Worm (Caenorhabditis elegans): ENCODE measurements around the gene R09E10.13.

Gene R09E10.13

DNA sequence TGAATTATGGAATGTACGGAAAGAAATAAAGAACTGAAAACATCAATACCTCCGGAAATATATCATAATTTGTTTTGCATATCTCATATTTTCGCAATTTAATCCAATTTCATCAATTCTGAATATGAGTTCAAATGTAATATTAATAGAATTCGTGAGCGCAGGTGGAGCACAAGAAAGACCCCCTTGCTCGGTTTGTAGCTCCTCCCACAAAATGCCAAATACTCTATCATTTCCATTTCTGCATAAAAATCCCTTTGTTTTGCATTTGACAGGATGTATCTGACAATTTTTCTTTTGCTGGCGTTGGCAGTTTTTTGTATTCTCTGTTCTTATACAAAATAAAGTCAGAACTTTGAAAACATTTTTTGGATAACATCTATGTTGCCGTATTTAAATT lies 19.9 kb downstream of the R09E10.13 start:
- TF ChIP-seq rnt-1 (tag; optimal IDR thresholded peaks at IDR 0.05) (no peak), pros-1 (tag; optimal IDR thresholded peaks at IDR 0.05) (no peak), ceh-31 (tag; optimal IDR thresholded peaks at IDR 0.05) (no peak), K02D7.2 (tag; optimal IDR thresholded peaks at IDR 0.05) (no peak), hlh-15 (tag; optimal IDR thresholded peaks at IDR 0.05) (no peak), madf-2 (tag; optimal IDR thresholded peaks at IDR 0.05) (no peak), unc-3 (GFP tag; conservative IDR thresholded peaks at IDR 0.05) (no peak), unc-3 (tag; optimal IDR thresholded peaks at IDR 0.05) (no peak), ceh-18 (tag; optimal IDR thresholded peaks at IDR 0.05) (no peak), ceh-24 (tag; optimal IDR thresholded peaks at IDR 0.05) (no peak), unc-42 (tag; optimal IDR thresholded peaks at IDR 0.05) (no peak)

DNA sequence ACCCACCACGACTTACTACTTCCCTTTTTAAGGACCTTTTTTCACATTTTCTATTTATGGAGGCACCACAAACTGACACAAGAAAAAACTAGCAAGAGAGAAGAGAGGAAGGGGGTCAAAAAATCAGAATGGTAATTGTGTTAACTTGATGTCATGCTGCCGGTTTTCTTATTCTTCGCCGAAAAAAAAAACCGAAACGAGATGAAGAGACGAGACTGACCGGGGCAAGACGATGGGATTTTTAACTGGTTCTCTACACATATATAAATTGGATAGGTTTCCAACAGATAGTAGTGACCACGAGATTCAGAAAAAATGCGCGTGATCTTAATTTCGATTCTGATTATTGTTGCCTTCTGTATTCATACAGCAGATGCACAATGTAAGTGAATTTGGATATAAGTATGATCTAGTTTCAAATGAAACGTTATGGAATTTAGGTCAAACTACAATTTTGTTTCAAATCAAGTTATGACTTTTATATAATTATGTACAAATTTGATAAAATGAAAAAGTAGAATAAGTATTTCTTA lies 21.1 kb downstream of the R09E10.13 start, which contains the start of gene Y43C5A.3:
TSS of gene Y43C5A.3 (plus strand) at position 256 of the 533 bp plus-strand sequence.
- TF ChIP-seq nhr-11 (tag; optimal IDR thresholded peaks at IDR 0.05) (no peak), ttx-3 (tag; optimal IDR thresholded peaks at IDR 0.05) (no peak), unc-55 (GFP tag; optimal IDR thresholded peaks at IDR 0.05) (no peak), zip-5 (tag; optimal IDR thresholded peaks at IDR 0.05) (no peak)

DNA sequence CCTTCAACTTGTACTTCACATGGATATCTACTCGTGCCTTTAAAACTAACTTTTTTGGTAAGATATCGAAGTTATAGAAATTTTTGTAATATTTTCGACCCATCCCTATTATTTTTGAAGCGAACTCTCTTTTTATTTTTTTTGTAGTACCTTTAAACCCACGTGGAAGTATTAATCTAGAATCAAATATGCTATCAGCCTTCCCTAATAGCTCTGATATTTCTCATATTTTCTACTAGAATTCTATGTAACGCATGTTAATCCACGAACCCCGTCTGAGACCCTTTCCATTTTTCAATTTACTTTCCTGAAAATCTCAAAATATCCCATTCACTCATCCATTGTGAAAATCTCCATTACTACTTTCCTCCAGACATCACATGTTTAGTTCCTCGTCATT lies 21.6 kb downstream of the R09E10.13 start:
- TF ChIP-seq pat-9 (tag; optimal IDR thresholded peaks at IDR 0.05) (no peak), sox-4 (tag; optimal IDR thresholded peaks at IDR 0.05) (no peak), dmd-4 (tag; optimal IDR thresholded peaks at IDR 0.05; ENCODE audit: borderline replicate concordance) (no peak), hlh-8 (tag; optimal IDR thresholded peaks at IDR 0.05) (no peak), F13H6.1 (tag; optimal IDR thresholded peaks at IDR 0.05) (no peak), eyg-1 (tag; optimal IDR thresholded peaks at IDR 0.05) (no peak), ceh-18 (tag; optimal IDR thresholded peaks at IDR 0.05) (no peak), ceh-6 (GFP tag; optimal IDR thresholded peaks at IDR 0.05) (no peak), sox-2 (GFP tag; IDR thresholded peaks at IDR 0.05) (no peak), T23F11.4 (GFP tag; optimal IDR thresholded peaks at IDR 0.05) (no peak), ceh-24 (tag; optimal IDR thresholded peaks at IDR 0.05) (no peak), tbx-2 (tag; optimal IDR thresholded peaks at IDR 0.05) (no peak), ets-4 (tag; optimal IDR thresholded peaks at IDR 0.05) (no peak)

DNA sequence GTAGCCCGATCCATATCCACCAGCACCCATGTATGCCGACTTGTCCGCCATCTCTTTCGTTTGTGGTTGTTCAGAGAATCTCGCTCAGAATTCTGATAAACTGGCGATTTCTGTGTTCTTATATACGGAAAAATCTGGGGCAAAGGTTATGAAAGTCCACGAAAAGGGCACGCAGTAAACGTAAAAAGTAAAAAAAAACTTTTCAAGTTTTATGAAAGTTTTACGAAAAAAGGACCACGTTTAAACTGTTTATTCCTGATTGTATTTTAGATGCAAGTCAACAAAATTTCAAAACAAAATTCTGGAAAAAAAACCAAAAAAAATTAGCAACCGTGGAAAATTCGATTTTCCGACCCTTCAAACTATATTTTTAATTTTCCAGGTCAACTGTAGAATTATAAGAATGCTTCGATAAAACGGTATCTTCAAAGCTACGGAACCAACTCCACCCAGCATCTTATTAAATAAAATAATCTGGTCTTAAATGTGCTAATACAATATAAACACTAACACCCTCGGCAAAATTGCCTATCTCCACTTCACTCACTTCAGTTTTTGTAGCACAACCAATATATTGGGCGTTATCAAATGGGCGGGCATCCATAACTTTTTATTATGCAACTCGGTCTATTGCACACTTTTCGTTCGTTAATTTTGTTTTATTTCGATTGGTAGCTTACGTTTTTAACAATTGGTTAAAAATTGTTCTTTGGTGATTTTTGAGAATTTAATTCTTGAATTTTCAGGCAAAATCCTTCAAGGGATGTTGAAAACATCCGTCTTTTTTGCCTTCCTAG lies 25.6 kb downstream of the R09E10.13 start, which contains the start of the genes nspd-7 and Y43C5A.2:
TSS of gene nspd-7 (minus strand) at position 51 of the 797 bp plus-strand sequence.
TSS of gene Y43C5A.2 (plus strand) at position 747 of the 797 bp plus-strand sequence.
- TF ChIP-seq tbx-7 (tag; optimal IDR thresholded peaks at IDR 0.05) (no peak), hlh-15 (tag; optimal IDR thresholded peaks at IDR 0.05) (no peak), mec-3 (tag; optimal IDR thresholded peaks at IDR 0.05; ENCODE audit: borderline replicate concordance) (no peak), lin-11 (tag; optimal IDR thresholded peaks at IDR 0.05) (no peak), pat-9 (tag; optimal IDR thresholded peaks at IDR 0.05) (no peak), nhr-11 (tag; optimal IDR thresholded peaks at IDR 0.05) (no peak), dve-1 (tag; optimal IDR thresholded peaks at IDR 0.05) (no peak)

- TF ChIP-seq rnt-1 (tag; optimal IDR thresholded peaks at IDR 0.05) (peak; percentile 44), sox-2 (GFP tag; IDR thresholded peaks at IDR 0.05) (no peak)
Measured at ce11 chrIV:10261061-10261460, 33.9 kb downstream of the R09E10.13 start.

ce11 chrIV:10259557-10259956 lies 35.4 kb downstream of the R09E10.13 start, which contains the start of gene F01G10.9:
TSS of gene F01G10.9 (minus strand) at chrIV:10259657.
- TF ChIP-seq ztf-16 (tag; optimal IDR thresholded peaks at IDR 0.05), result no peak
- no peak for TF ChIP-seq K02D7.2 (tag; optimal IDR thresholded peaks at IDR 0.05)
- no peak for TF ChIP-seq unc-42 (tag; optimal IDR thresholded peaks at IDR 0.05)
- no peak for TF ChIP-seq F13H6.1 (tag; optimal IDR thresholded peaks at IDR 0.05)
- TF ChIP-seq ceh-9 (tag; optimal IDR thresholded peaks at IDR 0.05), result no peak
- no peak for TF ChIP-seq ceh-24 (tag; optimal IDR thresholded peaks at IDR 0.05)
- TF ChIP-seq Y22D7AL.16 (tag; optimal IDR thresholded peaks at IDR 0.05), result no peak
- TF ChIP-seq pat-9 (tag; optimal IDR thresholded peaks at IDR 0.05), result no peak
- no peak for TF ChIP-seq ceh-6 (GFP tag; optimal IDR thresholded peaks at IDR 0.05)
- TF ChIP-seq sdc-2 (tag; optimal IDR thresholded peaks at IDR 0.05), result no peak
- TF ChIP-seq sox-4 (tag; optimal IDR thresholded peaks at IDR 0.05), result no peak
- no peak for TF ChIP-seq fkh-6 (tag; optimal IDR thresholded peaks at IDR 0.05)
- TF ChIP-seq unc-86 (tag; optimal IDR thresholded peaks at IDR 0.05), result no peak
- no peak for TF ChIP-seq K09A11.1 (tag; optimal IDR thresholded peaks at IDR 0.05; ENCODE audit: insufficient read depth)
- TF ChIP-seq ceh-18 (tag; optimal IDR thresholded peaks at IDR 0.05), result no peak
- TF ChIP-seq hlh-13 (GFP tag; optimal IDR thresholded peaks at IDR 0.05), result no peak
